Fruit fly (Drosophila melanogaster): ENCODE data around the gene CG34427.

DNA sequence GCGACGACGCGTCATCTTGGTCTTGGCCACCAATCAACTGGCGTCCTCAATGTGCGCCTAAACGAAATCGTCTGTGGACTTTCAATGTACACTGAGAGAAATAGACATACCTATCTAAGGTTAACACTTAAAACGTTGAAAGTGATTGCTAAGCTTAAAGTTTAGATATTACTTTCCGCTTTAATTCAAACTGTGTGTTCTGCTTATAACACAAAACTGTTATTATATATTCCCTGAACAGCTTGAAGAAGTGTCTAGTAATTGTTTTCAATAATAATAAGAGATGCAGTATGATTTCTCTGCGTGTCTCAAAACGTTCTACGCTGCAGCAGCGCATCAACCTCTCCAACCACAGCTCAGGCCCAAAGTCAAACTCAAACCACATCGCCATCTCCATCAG lies 22.6 kb upstream of the CG34427 start:
- TF ChIP-seq CG7368 (GFP tag; optimal IDR thresholded peaks at IDR 0.05) (no peak), fd85E (GFP tag; optimal IDR thresholded peaks at IDR 0.05) (no peak), CG6808 (GFP tag; optimal IDR thresholded peaks at IDR 0.05) (no peak), CG8632 (GFP tag; optimal IDR thresholded peaks at IDR 0.05) (peak; percentile 35), Sox102F (GFP tag; optimal IDR thresholded peaks at IDR 0.05) (no peak), fkh (GFP tag; optimal IDR thresholded peaks at IDR 0.05) (no peak), CG3032 (tag; optimal IDR thresholded peaks at IDR 0.05) (no peak), acj6 (GFP tag; optimal IDR thresholded peaks at IDR 0.05) (peak; percentile 15), CG4318 (GFP tag; optimal IDR thresholded peaks at IDR 0.05) (peak; percentile 87), Ets96B (tag; optimal IDR thresholded peaks at IDR 0.05) (no peak), svp (GFP tag) (peak; percentile 6), Smox (GFP tag; optimal IDR thresholded peaks at IDR 0.05) (no peak)
